Worm (Caenorhabditis elegans): Measurements from ENCODE around the gene ifd-1.

Gene ifd-1

DNA sequence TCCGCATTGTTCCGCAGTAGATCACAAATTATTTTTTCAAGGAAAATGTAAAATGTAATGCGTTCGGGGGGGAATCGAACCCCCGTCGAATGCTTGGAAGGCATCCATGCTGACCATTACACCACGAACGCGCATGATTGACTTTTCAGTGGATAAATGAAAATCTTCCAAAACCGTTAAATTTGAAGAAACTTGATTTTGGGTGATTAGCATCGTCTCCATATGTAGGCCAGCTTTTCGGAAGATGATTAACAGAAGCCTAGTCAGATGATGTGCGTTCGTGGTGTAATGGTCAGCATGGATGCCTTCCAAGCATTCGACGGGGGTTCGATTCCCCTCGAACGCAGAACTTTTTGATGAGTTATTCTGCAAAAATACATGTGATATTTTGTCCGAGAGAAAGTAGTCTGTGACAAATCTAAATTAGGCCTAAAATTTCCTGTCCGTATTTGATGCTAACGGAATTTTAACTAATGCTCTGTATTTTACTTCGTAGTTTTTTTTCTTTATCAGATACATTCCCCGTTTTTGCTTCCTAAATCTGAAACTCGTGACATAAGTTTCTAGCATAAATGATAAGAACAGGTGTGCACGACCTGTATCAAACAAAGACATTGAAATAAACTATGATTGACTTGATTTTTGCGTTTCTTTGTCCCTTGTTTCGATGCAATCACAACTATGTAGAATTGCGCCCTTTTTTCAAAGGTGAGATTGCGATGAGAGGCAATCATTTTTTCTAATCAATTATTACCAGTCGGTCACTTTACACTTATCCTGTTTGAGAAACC is 22.4 kb upstream of the ifd-1 start, which contains the start of gene C28G1.10:
Gene C28G1.10, plus strand, starts transcription at position 676 of the 791 bp plus-strand sequence.
- no peak for TF ChIP-seq ref-1 (GFP tag; conservative IDR thresholded peaks at IDR 0.05)
- no peak for TF ChIP-seq T22C8.4 (GFP tag; IDR thresholded peaks at IDR 0.05)
- peak; percentile 61; the same call in 1 of the 2 replicates for TF ChIP-seq klf-2 (GFP tag; conservative IDR thresholded peaks at IDR 0.05)
- TF ChIP-seq ztf-23 (GFP tag; IDR thresholded peaks at IDR 0.05), result no peak

DNA sequence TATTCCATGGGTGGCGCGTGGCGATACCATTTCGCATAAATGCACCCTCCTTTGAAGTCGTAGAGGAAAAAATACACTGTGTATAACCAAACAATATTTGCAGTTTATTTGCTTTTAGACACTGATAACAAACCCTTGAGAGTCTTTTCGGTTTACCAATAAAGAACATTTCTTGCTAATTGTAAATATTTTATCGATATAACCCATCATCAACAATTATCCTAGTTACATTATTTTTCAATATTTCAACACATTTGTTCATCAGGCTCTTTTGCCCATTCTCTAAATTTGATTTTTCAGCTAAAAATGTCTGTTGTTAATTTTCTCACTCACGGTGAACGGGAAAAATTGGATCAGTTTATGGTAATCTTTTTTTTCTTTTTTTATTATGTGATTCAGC is 19.7 kb upstream of the ifd-1 start, which contains the start of gene ubc-23:
Gene ubc-23, plus strand, starts transcription at position 301 of the 400 bp plus-strand sequence.
- TF ChIP-seq T22C8.4 (GFP tag; IDR thresholded peaks at IDR 0.05) (no peak), ztf-23 (GFP tag; IDR thresholded peaks at IDR 0.05) (no peak), klf-2 (GFP tag; conservative IDR thresholded peaks at IDR 0.05) (no peak), tab-1 (GFP tag; IDR thresholded peaks at IDR 0.05) (no peak), flt-1 (GFP tag; IDR thresholded peaks at IDR 0.05) (no peak), ref-1 (GFP tag; conservative IDR thresholded peaks at IDR 0.05) (no peak), med-1 (GFP tag; optimal IDR thresholded peaks at IDR 0.05; ENCODE audit: insufficient read depth) (no peak), cog-1 (tag; optimal IDR thresholded peaks at IDR 0.05) (no peak), ztf-29 (GFP tag; IDR thresholded peaks at IDR 0.05) (no peak)

DNA sequence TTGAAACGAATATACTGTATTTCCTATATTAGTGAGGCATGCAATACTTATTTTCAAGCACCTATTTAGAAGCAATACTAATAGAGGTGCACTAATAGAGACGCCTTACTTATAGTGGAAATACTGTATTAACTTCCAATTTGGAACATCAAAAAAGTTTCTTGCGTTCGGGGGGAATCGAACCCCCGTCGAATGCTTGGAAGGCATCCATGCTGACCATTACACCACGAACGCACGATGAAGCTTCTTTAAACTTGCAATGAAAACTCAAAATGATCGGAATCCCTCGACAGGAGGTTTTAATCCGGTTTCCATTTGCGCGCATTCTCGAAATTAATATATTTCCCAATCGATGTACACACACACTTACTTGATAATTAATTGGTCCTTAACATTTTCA is 13.9 kb upstream of the ifd-1 start:
- TF ChIP-seq cog-1 (tag; optimal IDR thresholded peaks at IDR 0.05) (no peak), klf-2 (GFP tag; conservative IDR thresholded peaks at IDR 0.05) (no peak), ztf-23 (GFP tag; IDR thresholded peaks at IDR 0.05) (no peak), T22C8.4 (GFP tag; IDR thresholded peaks at IDR 0.05) (no peak), ztf-29 (GFP tag; IDR thresholded peaks at IDR 0.05) (no peak), med-1 (GFP tag; optimal IDR thresholded peaks at IDR 0.05; ENCODE audit: insufficient read depth) (no peak), ref-1 (GFP tag; conservative IDR thresholded peaks at IDR 0.05) (no peak), flt-1 (GFP tag; IDR thresholded peaks at IDR 0.05) (no peak), tab-1 (GFP tag; IDR thresholded peaks at IDR 0.05) (no peak)

DNA sequence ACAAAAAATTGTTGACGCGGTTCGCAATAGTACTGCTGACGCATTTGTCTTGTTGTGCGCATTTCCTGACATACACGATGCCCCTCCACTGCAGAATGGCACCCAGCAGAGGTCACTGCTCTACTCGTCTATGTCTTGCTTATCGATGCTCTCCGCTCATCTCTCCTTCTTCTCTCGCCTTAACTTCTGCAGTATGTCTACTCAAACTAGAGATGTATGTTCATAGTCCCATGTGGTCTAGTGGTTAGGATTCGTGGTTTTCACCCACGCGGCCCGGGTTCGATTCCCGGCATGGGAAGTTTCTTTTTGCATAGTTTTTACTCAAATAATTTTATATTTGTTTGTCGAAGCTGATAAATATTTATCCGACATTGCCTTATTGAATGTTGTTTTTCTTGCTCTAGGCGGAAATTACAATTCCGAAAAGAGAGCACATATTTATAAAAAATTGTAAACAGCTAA is 11.7 kb upstream of the ifd-1 start, which contains the start of gene C28G1.2:
Gene C28G1.2, plus strand, starts transcription at position 130 of the 462 bp plus-strand sequence.
- TF ChIP-seq ztf-23 (GFP tag; IDR thresholded peaks at IDR 0.05), result peak; percentile 98
- peak; percentile 99 for TF ChIP-seq flt-1 (GFP tag; IDR thresholded peaks at IDR 0.05)
- TF ChIP-seq tab-1 (GFP tag; IDR thresholded peaks at IDR 0.05), result peak; percentile 98
- peak; percentile 97 for TF ChIP-seq T22C8.4 (GFP tag; IDR thresholded peaks at IDR 0.05)
- TF ChIP-seq klf-2 (GFP tag; conservative IDR thresholded peaks at IDR 0.05), result peak; percentile 95
- TF ChIP-seq med-1 (GFP tag; optimal IDR thresholded peaks at IDR 0.05; ENCODE audit: insufficient read depth), result peak; percentile 86
- TF ChIP-seq cog-1 (tag; optimal IDR thresholded peaks at IDR 0.05), result peak; percentile 93
- TF ChIP-seq ref-1 (GFP tag; conservative IDR thresholded peaks at IDR 0.05), result peak; percentile 96
- TF ChIP-seq ztf-29 (GFP tag; IDR thresholded peaks at IDR 0.05), result peak; percentile 97

DNA sequence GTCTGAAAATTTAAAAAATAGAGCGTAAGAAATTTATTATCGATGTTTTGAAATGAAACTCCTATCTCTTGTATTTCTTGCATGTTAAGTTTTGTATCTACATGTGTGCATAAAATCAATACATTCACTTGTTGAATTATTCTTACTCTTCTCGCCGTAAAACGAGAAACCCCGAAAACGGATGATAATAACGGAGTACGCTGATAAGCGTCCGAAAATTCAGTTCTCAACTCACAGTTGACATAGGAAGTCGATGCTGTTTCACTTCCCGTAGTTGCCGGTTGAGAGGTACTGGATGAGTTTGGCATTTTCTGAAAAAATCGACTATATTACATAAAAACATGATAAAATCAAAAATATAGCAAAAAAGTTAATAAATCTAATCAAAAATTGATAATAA is 11.2 kb upstream of the ifd-1 start, which contains the start of gene sec-15:
Gene sec-15, minus strand, starts transcription at position 311 of the 400 bp plus-strand sequence.
- TF ChIP-seq flt-1 (GFP tag; IDR thresholded peaks at IDR 0.05), result no peak
- no peak for TF ChIP-seq klf-2 (GFP tag; conservative IDR thresholded peaks at IDR 0.05)
- no peak for TF ChIP-seq tab-1 (GFP tag; IDR thresholded peaks at IDR 0.05)
- TF ChIP-seq med-1 (GFP tag; optimal IDR thresholded peaks at IDR 0.05; ENCODE audit: insufficient read depth), result no peak
- TF ChIP-seq cog-1 (tag; optimal IDR thresholded peaks at IDR 0.05), result no peak
- TF ChIP-seq T22C8.4 (GFP tag; IDR thresholded peaks at IDR 0.05), result no peak
- TF ChIP-seq ref-1 (GFP tag; conservative IDR thresholded peaks at IDR 0.05), result no peak
- no peak for TF ChIP-seq ztf-29 (GFP tag; IDR thresholded peaks at IDR 0.05)
- no peak for TF ChIP-seq ztf-23 (GFP tag; IDR thresholded peaks at IDR 0.05)

DNA sequence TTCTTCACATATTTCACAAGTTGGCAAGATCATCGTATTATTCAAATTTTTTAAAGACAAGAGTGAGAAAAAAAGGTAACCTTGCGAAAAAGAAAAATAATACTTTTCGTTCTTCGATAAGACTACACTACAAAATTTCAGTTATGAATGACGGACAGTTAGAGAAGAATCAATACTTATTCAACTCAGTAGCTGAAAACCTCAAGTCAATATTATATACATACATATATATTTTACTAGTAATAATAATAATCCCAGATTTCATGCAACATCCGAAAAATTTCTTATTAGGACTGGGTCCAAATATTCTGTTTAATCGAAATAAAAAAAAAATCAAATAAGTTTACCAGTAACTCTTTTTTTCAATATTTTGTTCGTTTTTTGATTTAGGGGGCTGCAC is 6.9 kb upstream of the ifd-1 start, which contains the start of gene C28G1.6:
Gene C28G1.6, minus strand, starts transcription at position 101 of the 400 bp plus-strand sequence.
- TF ChIP-seq flt-1 (GFP tag; IDR thresholded peaks at IDR 0.05), result no peak
- TF ChIP-seq tab-1 (GFP tag; IDR thresholded peaks at IDR 0.05), result no peak
- TF ChIP-seq klf-2 (GFP tag; conservative IDR thresholded peaks at IDR 0.05), result no peak
- TF ChIP-seq ztf-23 (GFP tag; IDR thresholded peaks at IDR 0.05), result no peak
- no peak for TF ChIP-seq med-1 (GFP tag; optimal IDR thresholded peaks at IDR 0.05; ENCODE audit: insufficient read depth)
- no peak for TF ChIP-seq T22C8.4 (GFP tag; IDR thresholded peaks at IDR 0.05)
- TF ChIP-seq ztf-29 (GFP tag; IDR thresholded peaks at IDR 0.05), result no peak
- TF ChIP-seq cog-1 (tag; optimal IDR thresholded peaks at IDR 0.05), result no peak
- no peak for TF ChIP-seq ref-1 (GFP tag; conservative IDR thresholded peaks at IDR 0.05)

DNA sequence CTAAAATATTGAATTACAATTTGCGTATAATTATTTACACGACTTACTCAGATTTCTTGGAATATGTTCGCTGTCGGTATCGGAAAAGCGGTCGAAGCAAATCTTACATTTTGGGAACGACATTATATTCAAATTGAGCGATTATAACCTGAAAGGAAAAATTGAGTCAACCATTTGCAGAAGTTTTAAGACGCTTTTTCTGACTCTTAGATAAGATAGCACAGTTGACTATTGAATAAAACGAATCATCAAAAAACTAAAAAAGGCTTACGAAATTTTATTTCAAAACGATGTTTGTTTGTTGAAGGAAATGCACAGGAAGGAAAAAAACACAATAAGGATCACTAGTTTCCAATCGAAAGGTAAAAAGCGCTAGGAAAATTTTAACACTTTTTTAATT is 4.1 kb upstream of the ifd-1 start, which contains the start of gene rcs-1:
Gene rcs-1, minus strand, starts transcription at position 176 of the 400 bp plus-strand sequence.
- TF ChIP-seq flt-1 (GFP tag; IDR thresholded peaks at IDR 0.05), result no peak
- TF ChIP-seq tab-1 (GFP tag; IDR thresholded peaks at IDR 0.05), result no peak
- TF ChIP-seq klf-2 (GFP tag; conservative IDR thresholded peaks at IDR 0.05), result no peak
- TF ChIP-seq ztf-29 (GFP tag; IDR thresholded peaks at IDR 0.05), result no peak
- TF ChIP-seq cog-1 (tag; optimal IDR thresholded peaks at IDR 0.05), result no peak
- no peak for TF ChIP-seq ref-1 (GFP tag; conservative IDR thresholded peaks at IDR 0.05)
- no peak for TF ChIP-seq ztf-23 (GFP tag; IDR thresholded peaks at IDR 0.05)
- no peak for TF ChIP-seq med-1 (GFP tag; optimal IDR thresholded peaks at IDR 0.05; ENCODE audit: insufficient read depth)
- TF ChIP-seq T22C8.4 (GFP tag; IDR thresholded peaks at IDR 0.05), result no peak

DNA sequence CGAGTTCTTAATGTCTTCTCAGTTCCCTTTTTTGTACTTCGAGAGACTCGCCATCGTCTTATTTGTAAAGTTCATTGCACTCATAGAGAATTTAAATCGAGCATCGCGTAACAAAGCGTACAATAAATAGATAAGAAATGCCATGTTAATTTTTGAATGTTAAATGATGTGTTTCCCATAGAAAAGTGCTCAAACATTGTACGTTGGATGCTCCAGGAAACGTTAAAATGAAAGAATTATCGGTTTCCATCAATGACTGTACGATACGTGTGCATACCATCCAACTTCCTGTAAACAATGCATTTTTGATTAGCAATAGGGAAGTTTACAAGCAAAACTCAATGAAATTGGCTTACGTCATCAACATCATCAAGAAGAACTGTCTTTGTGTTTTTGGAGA is 3.6 kb downstream of the ifd-1 start:
- TF ChIP-seq ztf-29 (GFP tag; IDR thresholded peaks at IDR 0.05) (no peak), med-1 (GFP tag; optimal IDR thresholded peaks at IDR 0.05; ENCODE audit: insufficient read depth) (no peak), ref-1 (GFP tag; conservative IDR thresholded peaks at IDR 0.05) (no peak), flt-1 (GFP tag; IDR thresholded peaks at IDR 0.05) (no peak), tab-1 (GFP tag; IDR thresholded peaks at IDR 0.05) (no peak), cog-1 (tag; optimal IDR thresholded peaks at IDR 0.05) (no peak), T22C8.4 (GFP tag; IDR thresholded peaks at IDR 0.05) (no peak), klf-2 (GFP tag; conservative IDR thresholded peaks at IDR 0.05) (no peak), ztf-23 (GFP tag; IDR thresholded peaks at IDR 0.05) (no peak)

DNA sequence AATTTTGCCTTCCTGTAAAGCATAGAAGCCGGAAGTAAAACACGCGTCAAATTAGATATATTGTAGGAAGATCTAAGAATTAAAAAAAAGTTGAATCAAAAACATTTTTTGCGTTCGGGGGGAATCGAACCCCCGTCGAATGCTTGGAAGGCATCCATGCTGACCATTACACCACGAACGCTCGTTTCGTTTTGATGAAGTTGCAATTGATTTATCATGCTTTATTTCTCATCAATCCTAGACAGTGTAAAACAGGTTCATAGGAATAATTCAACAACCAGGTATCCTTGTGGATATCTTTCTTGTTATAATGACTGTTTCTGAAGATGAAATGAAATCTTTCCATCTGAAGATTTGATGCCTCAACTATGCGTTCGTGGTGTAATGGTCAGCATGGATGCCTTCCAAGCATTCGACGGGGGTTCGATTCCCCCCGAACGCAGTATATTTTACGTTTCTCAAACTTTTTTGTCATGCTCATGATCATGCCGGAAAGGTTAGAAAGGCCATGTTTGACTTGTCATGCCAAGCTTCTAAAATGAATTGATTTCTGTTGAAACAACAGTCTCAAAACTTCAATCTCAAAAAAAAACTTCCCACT is 4.3 kb downstream of the ifd-1 start:
- TF ChIP-seq klf-2 (GFP tag; conservative IDR thresholded peaks at IDR 0.05) (no peak), ztf-29 (GFP tag; IDR thresholded peaks at IDR 0.05) (no peak), tab-1 (GFP tag; IDR thresholded peaks at IDR 0.05) (no peak), flt-1 (GFP tag; IDR thresholded peaks at IDR 0.05) (no peak), T22C8.4 (GFP tag; IDR thresholded peaks at IDR 0.05) (no peak), ztf-23 (GFP tag; IDR thresholded peaks at IDR 0.05) (no peak), ref-1 (GFP tag; conservative IDR thresholded peaks at IDR 0.05) (no peak), med-1 (GFP tag; optimal IDR thresholded peaks at IDR 0.05; ENCODE audit: insufficient read depth) (no peak), cog-1 (tag; optimal IDR thresholded peaks at IDR 0.05) (no peak)
